Fruit fly (Drosophila melanogaster): ENCODE measurements around the gene CG42699.

DNA sequence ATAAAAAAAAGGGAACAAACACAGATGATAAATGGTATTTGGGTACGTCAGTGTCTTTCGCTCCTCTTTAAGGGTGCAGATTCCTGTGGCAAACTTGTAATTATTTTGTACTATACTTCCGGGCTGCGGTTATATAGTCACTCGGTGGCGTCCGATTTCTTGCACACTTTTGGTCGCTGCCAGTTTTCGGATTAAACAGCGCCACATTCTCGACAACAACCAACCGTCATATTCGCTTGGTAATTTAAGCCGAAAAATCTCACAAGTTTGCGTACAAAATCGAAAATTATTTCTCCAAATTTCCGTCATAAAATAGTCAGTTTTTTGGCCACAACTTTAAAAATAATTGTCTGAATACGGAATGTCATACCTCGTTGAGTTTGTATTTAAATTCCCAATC lies 52.8 kb downstream of the CG42699 start:
- TF ChIP-seq CG8478 (optimal IDR thresholded peaks at IDR 0.05) (no peak), CTCF (optimal IDR thresholded peaks at IDR 0.05) (peak; percentile 65 to 72)
